Fruit fly (Drosophila melanogaster): Measurements from ENCODE around the gene CG46525.

The CG46525 gene

DNA sequence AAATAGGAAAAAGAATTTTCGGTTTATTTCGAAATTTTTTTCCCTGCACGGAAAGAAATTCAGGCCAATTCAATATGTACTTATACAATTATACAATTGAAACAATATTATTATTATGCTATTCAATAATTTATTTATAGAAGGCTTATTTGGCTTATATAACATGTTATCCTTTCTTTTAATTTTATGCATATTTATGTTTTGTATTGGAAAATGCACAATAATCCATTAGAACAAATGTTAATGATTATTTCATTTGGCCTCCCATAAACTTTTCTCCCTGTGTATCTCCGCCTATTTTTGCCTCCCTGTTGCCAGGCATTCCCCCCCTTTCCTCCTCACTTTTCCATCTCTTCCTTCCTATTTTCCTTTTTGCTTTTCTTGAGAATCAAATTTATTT is 27.1 kb upstream of the CG46525 start (continued):
- 0 out of 2 replicates have a peak, but pooled peaks have one; percentile 7 for TF ChIP-seq esg (GFP tag; conservative IDR thresholded peaks at IDR 0.05)
- TF ChIP-seq CG10267 (tag; optimal IDR thresholded peaks at IDR 0.05) = peak; percentile 15
- TF ChIP-seq Neu2 (GFP tag; optimal IDR thresholded peaks at IDR 0.05; ENCODE audit: borderline replicate concordance) = no peak
- peak; percentile 38 for TF ChIP-seq CG6689 (GFP tag; IDR thresholded peaks at IDR 0.05)
- peak; percentile 53 for TF ChIP-seq grau (tag; optimal IDR thresholded peaks at IDR 0.05)
- no peak for TF ChIP-seq Ets65A (GFP tag)
- no peak for TF ChIP-seq Jarid2 (GFP tag; optimal IDR thresholded peaks at IDR 0.05)
- no peak for TF ChIP-seq z (GFP tag; IDR thresholded peaks at IDR 0.05)
- no peak for TF ChIP-seq kah (GFP tag; optimal IDR thresholded peaks at IDR 0.05)
- TF ChIP-seq cwo (GFP tag; optimal IDR thresholded peaks at IDR 0.05) = peak; percentile 43
- TF ChIP-seq zf30C (GFP tag; optimal IDR thresholded peaks at IDR 0.05) = peak; percentile 1
- TF ChIP-seq Sox102F (GFP tag; optimal IDR thresholded peaks at IDR 0.05) = peak; percentile 12
- TF ChIP-seq Hr51 (GFP tag; optimal IDR thresholded peaks at IDR 0.05) = peak in 1 of 2 experiments; percentile 25
- no peak for TF ChIP-seq ci (GFP tag; IDR thresholded peaks at IDR 0.05)
- TF ChIP-seq sens (GFP tag) = no peak
- TF ChIP-seq Ssrp (tag; optimal IDR thresholded peaks at IDR 0.05) = no peak
- no peak for TF ChIP-seq pita (GFP tag; optimal IDR thresholded peaks at IDR 0.05)
- peak; percentile 44 for TF ChIP-seq CG2712 (tag; optimal IDR thresholded peaks at IDR 0.05)
- no peak for TF ChIP-seq Gsc (GFP tag; IDR thresholded peaks at IDR 0.05)
- TF ChIP-seq Dfd (GFP tag; optimal IDR thresholded peaks at IDR 0.05) = no peak
- no peak for TF ChIP-seq CG18476 (GFP tag; optimal IDR thresholded peaks at IDR 0.05)
- TF ChIP-seq CG4404 (GFP tag; IDR thresholded peaks at IDR 0.05) = no peak
- TF ChIP-seq prd (optimal IDR thresholded peaks at IDR 0.05) = no peak
- TF ChIP-seq prd (GFP tag; IDR thresholded peaks at IDR 0.05) = 0 out of 3 replicates have a peak, but pooled peaks have one; percentile 36
- peak; percentile 44 for TF ChIP-seq CG30403 (GFP tag; optimal IDR thresholded peaks at IDR 0.05)
- TF ChIP-seq CG18599 (GFP tag; optimal IDR thresholded peaks at IDR 0.05) = peak; percentile 77
- TF ChIP-seq pho (GFP tag; optimal IDR thresholded peaks at IDR 0.05) = no peak
- no peak for TF ChIP-seq ftz-f1 (GFP tag; optimal IDR thresholded peaks at IDR 0.05)
- TF ChIP-seq HmgZ (tag; optimal IDR thresholded peaks at IDR 0.05) = no peak
- TF ChIP-seq CG11247 (GFP tag; IDR thresholded peaks at IDR 0.05) = no peak
- peak; percentile 8 for TF ChIP-seq CG10543 (GFP tag; optimal IDR thresholded peaks at IDR 0.05)
- no peak for TF ChIP-seq peb (GFP tag; IDR thresholded peaks at IDR 0.05)
- TF ChIP-seq ranshi (GFP tag; IDR thresholded peaks at IDR 0.05) = no peak
- TF ChIP-seq HLH3B (GFP tag; IDR thresholded peaks at IDR 0.05) = 0 out of 2 replicates have a peak, but pooled peaks have one; percentile 19
- no peak for TF ChIP-seq CTCF (GFP tag; optimal IDR thresholded peaks at IDR 0.05)
- TF ChIP-seq NK7.1 (GFP tag; optimal IDR thresholded peaks at IDR 0.05) = no peak

DNA sequence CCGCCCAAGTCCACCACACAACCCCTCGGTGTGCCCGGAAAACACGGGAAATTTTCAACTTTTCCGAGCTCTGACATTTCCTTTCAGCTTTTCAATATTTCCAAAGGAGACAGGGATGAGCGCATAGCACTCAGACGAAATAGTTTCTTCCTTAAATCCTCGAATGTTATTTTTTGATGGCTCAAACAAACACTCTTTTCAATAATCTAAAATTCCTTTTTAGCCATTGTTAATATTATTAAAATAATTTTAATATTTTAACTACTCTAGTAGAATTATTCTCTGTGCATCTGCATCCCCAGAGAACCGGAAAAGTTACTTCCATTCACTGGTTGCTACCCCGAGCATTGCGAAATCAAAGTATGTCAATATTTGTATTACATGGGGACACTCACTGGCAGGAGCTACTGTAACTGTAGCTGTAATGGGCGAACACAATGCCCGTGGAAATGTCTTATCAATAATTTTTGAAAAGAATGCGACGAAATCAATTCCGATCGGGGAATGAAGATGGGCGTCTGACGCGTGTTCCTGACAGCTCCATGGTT is 17.3 kb upstream of the CG46525 start:
- peak; percentile 37 for TF ChIP-seq CG10209 (GFP tag; optimal IDR thresholded peaks at IDR 0.05)
- 0 out of 2 replicates have a peak, but pooled peaks have one; percentile 7 for TF ChIP-seq esg (GFP tag; conservative IDR thresholded peaks at IDR 0.05)
- TF ChIP-seq D (optimal IDR thresholded peaks at IDR 0.05) = no peak
- TF ChIP-seq D (GFP tag; optimal IDR thresholded peaks at IDR 0.05) = peak; percentile 8
- TF ChIP-seq CG9437 (GFP tag; optimal IDR thresholded peaks at IDR 0.05) = peak; percentile 1
- peak; percentile 37 for TF ChIP-seq Blimp-1 (GFP tag; optimal IDR thresholded peaks at IDR 0.05)
- peak; percentile 52 for TF ChIP-seq CG17328 (GFP tag; IDR thresholded peaks at IDR 0.05)
- peak; percentile 40 for TF ChIP-seq Ssrp (tag; optimal IDR thresholded peaks at IDR 0.05)
- peak; percentile 48 for TF ChIP-seq CG2678 (tag; optimal IDR thresholded peaks at IDR 0.05)
- peak; percentile 32; the same call in 1 of the 3 replicates for TF ChIP-seq zfh1 (GFP tag; IDR thresholded peaks at IDR 0.05)
- peak; percentile 43 for TF ChIP-seq CG8388 (GFP tag; optimal IDR thresholded peaks at IDR 0.05)
- peak; percentile 32 for TF ChIP-seq CG6254 (GFP tag; optimal IDR thresholded peaks at IDR 0.05)
- TF ChIP-seq CG15269 (tag; optimal IDR thresholded peaks at IDR 0.05) = peak; percentile 16
- TF ChIP-seq Hmx (GFP tag; optimal IDR thresholded peaks at IDR 0.05) = no peak
- TF ChIP-seq hkb (optimal IDR thresholded peaks at IDR 0.05) = no peak
- TF ChIP-seq hkb (GFP tag; IDR thresholded peaks at IDR 0.05) = peak; percentile 43; the same call in 1 of the 2 replicates
- TF ChIP-seq CG18262 (tag; optimal IDR thresholded peaks at IDR 0.05) = peak; percentile 51
- TF ChIP-seq CG11504 (tag; optimal IDR thresholded peaks at IDR 0.05) = peak; percentile 55
- TF ChIP-seq Med (GFP tag) = peak; percentile 30
